Worm (Caenorhabditis elegans): ENCODE data around the gene C05G5.3.
A peak's percentile ranks its signal among the peaks of the same experiment; 100 is the strongest.

- TF ChIP-seq nhr-19 (GFP tag; conservative IDR thresholded peaks at IDR 0.05): peak; percentile 18; the same call in 1 of the 2 replicates
- no peak for TF ChIP-seq unc-62 (GFP tag; optimal IDR thresholded peaks at IDR 0.05)
- no peak for TF ChIP-seq lir-3 (tag; optimal IDR thresholded peaks at IDR 0.05; ENCODE audit: poor library complexity)
These were observed 28.4 kb upstream of the C05G5.3 start for ce11 chrX:14780176-14780575.

All from whole organism, L1 larva.